Worm (Caenorhabditis elegans) whole organism, L3 larva: ENCODE data around the gene ZK1240.6.

Experiments used
- R02D3.7 ChIP-seq: fragments of 150-350 bp; optimal IDR thresholded peaks from 2 replicates; lab custom pipeline; 2014; ENCODE audit warnings: missing biosample characterization, missing genetic modification characterization
- aly-2 ChIP-seq: fragments of 150-350 bp; optimal IDR thresholded peaks from 2 replicates; lab custom pipeline; 2014; ENCODE audit warnings: missing biosample characterization, missing genetic modification characterization
- ama-1 ChIP-seq: fragments of 150-350 bp; optimal IDR thresholded peaks from 2 replicates; lab custom pipeline; 2018
- ceh-28 ChIP-seq: fragments of 150-350 bp; optimal IDR thresholded peaks from 2 replicates; lab custom pipeline; 2014; ENCODE audit warnings: missing biosample characterization, missing genetic modification reagents, missing genetic modification characterization
- ceh-82 ChIP-seq: fragments of 150-350 bp; optimal IDR thresholded peaks from 2 replicates; lab custom pipeline; 2014; ENCODE audit warnings: missing biosample characterization, missing genetic modification characterization
- daf-12 ChIP-seq: fragments of 150-350 bp; optimal IDR thresholded peaks from 2 replicates; lab custom pipeline; 2014; ENCODE audit warnings: missing biosample characterization, missing genetic modification reagents, missing genetic modification characterization
- egl-5 ChIP-seq: fragments of 150-350 bp; optimal IDR thresholded peaks from 2 replicates; lab custom pipeline; 2017; ENCODE audit warnings: missing biosample characterization, missing genetic modification reagents, missing genetic modification characterization, inconsistent platforms
- elt-1 ChIP-seq: fragments of 150-350 bp; optimal IDR thresholded peaks from 2 replicates; lab custom pipeline; 2014; ENCODE audit warnings: missing biosample characterization, missing genetic modification characterization
- elt-2 ChIP-seq: sonication (generic microtip); optimal IDR thresholded peaks from 2 replicates; lab custom pipeline; 2016; ENCODE audit warnings: missing genetic modification reagents, mild to moderate bottlenecking, missing genetic modification characterization, missing compliant biosample characterization
- elt-3 ChIP-seq, 3 experiments: fragments of 150-350 bp in 1 of 3; sonication (generic microtip) in 2 of 3; optimal IDR thresholded peaks; 2 replicates in 2 of 3; 4 replicates in 1 of 3; lab custom pipeline; 2014 to 2017; ENCODE audit warnings: missing biosample characterization in 3 of 3, missing genetic modification characterization in 3 of 3
- eor-1 ChIP-seq, 2 experiments: fragments of 150-350 bp; optimal IDR thresholded peaks; 2 replicates each; lab custom pipeline; 2014 to 2018; ENCODE audit warnings: missing biosample characterization in 2 of 2, missing genetic modification characterization in 2 of 2
- fkh-2 ChIP-seq: fragments of 150-350 bp; optimal IDR thresholded peaks from 2 replicates; lab custom pipeline; 2014; ENCODE audit warnings: missing biosample characterization, missing genetic modification reagents, missing genetic modification characterization
- fos-1 ChIP-seq: fragments of 150-350 bp; optimal IDR thresholded peaks from 2 replicates; lab custom pipeline; 2014; ENCODE audit warnings: missing biosample characterization, missing genetic modification characterization
- hmg-11 ChIP-seq: sonication (generic microtip); optimal IDR thresholded peaks from 2 replicates; lab custom pipeline; 2016; ENCODE audit warnings: missing genetic modification characterization, missing compliant biosample characterization
- lin-15B ChIP-seq: fragments of 150-350 bp; optimal IDR thresholded peaks from 2 replicates; lab custom pipeline; 2014; ENCODE audit warnings: missing biosample characterization, missing genetic modification characterization
- lsy-12 ChIP-seq: sonication (generic microtip); optimal IDR thresholded peaks from 2 replicates; lab custom pipeline; 2016; ENCODE audit warnings: mild to moderate bottlenecking, missing genetic modification characterization, missing compliant biosample characterization
- mml-1 ChIP-seq: fragments of 150-350 bp; sonication (generic microtip); optimal IDR thresholded peaks from 3 replicates; lab custom pipeline; 2014; ENCODE audit warnings: missing biosample characterization, missing genetic modification characterization
- nfya-1 ChIP-seq: sonication (generic microtip); optimal IDR thresholded peaks from 2 replicates; lab custom pipeline; 2017; ENCODE audit warnings: missing genetic modification characterization, mild to moderate bottlenecking, missing compliant biosample characterization, antibody characterized with exemption, moderate library complexity; ENCODE audit not compliant: insufficient read depth
- nhr-11 ChIP-seq: fragments of 150-350 bp; optimal IDR thresholded peaks from 2 replicates; lab custom pipeline; 2014; ENCODE audit warnings: missing biosample characterization, missing genetic modification characterization
- nhr-12 ChIP-seq: fragments of 150-350 bp; optimal IDR thresholded peaks from 2 replicates; lab custom pipeline; 2014; ENCODE audit warnings: missing biosample characterization, missing genetic modification characterization
- nhr-237 ChIP-seq: fragments of 150-350 bp; optimal IDR thresholded peaks from 2 replicates; lab custom pipeline; 2014; ENCODE audit warnings: missing biosample characterization, missing genetic modification characterization
- nhr-28 ChIP-seq: fragments of 150-350 bp; optimal IDR thresholded peaks from 2 replicates; lab custom pipeline; 2014; ENCODE audit warnings: missing biosample characterization, missing genetic modification characterization
- nhr-43 ChIP-seq: sonication (generic microtip); optimal IDR thresholded peaks from 2 replicates; lab custom pipeline; 2016; ENCODE audit warnings: mild to moderate bottlenecking, missing genetic modification characterization, missing compliant biosample characterization; ENCODE audit not compliant: poor library complexity, severe bottlenecking
- nhr-67 ChIP-seq: fragments of 150-350 bp; optimal IDR thresholded peaks from 2 replicates; lab custom pipeline; 2014; ENCODE audit warnings: missing biosample characterization, missing genetic modification characterization
- nhr-76 ChIP-seq: fragments of 150-350 bp; sonication (generic microtip); optimal IDR thresholded peaks from 5 replicates; lab custom pipeline; 2014; ENCODE audit warnings: missing biosample characterization, missing genetic modification characterization
- nhr-77 ChIP-seq: fragments of 150-350 bp; optimal IDR thresholded peaks from 2 replicates; lab custom pipeline; 2014; ENCODE audit warnings: missing biosample characterization, missing genetic modification characterization
- pha-4 ChIP-seq: fragments of 150-350 bp; optimal IDR thresholded peaks from 2 replicates; lab custom pipeline; 2014; ENCODE audit warnings: missing biosample characterization, missing genetic modification reagents, missing genetic modification characterization
- pqm-1 ChIP-seq: fragments of 150-350 bp; optimal IDR thresholded peaks from 2 replicates; lab custom pipeline; 2017; ENCODE audit warnings: missing biosample characterization, missing genetic modification characterization, inconsistent platforms
- sea-2 ChIP-seq: fragments of 150-350 bp; sonication (generic microtip); optimal IDR thresholded peaks from 4 replicates; lab custom pipeline; 2014; ENCODE audit warnings: missing biosample characterization, missing genetic modification reagents, missing genetic modification characterization
- skn-1 ChIP-seq: fragments of 150-350 bp; optimal IDR thresholded peaks from 2 replicates; lab custom pipeline; 2014; ENCODE audit warnings: missing biosample characterization, missing genetic modification characterization
- snpc-4 ChIP-seq: fragments of 150-350 bp; optimal IDR thresholded peaks from 2 replicates; lab custom pipeline; 2014; ENCODE audit warnings: missing biosample characterization, missing genetic modification characterization
- tbx-2 ChIP-seq: sonication (generic microtip); optimal IDR thresholded peaks from 2 replicates; lab custom pipeline; 2016; ENCODE audit warnings: mild to moderate bottlenecking, missing genetic modification characterization, missing compliant biosample characterization
- unc-62 ChIP-seq: fragments of 150-350 bp; sonication (generic microtip); optimal IDR thresholded peaks from 4 replicates; lab custom pipeline; 2014; ENCODE audit warnings: missing biosample characterization, missing genetic modification reagents, missing genetic modification characterization
- zag-1 ChIP-seq: fragments of 150-350 bp; optimal IDR thresholded peaks from 2 replicates; lab custom pipeline; 2014; ENCODE audit warnings: missing biosample characterization, missing genetic modification characterization
- ztf-11 ChIP-seq: fragments of 150-350 bp; optimal IDR thresholded peaks from 2 replicates; lab custom pipeline; 2014; ENCODE audit warnings: missing biosample characterization, missing genetic modification characterization
- ztf-4 ChIP-seq: fragments of 150-350 bp; optimal IDR thresholded peaks from 2 replicates; lab custom pipeline; 2014; ENCODE audit warnings: missing biosample characterization, missing genetic modification characterization

Gene ZK1240.6

ce11 chrII:2366623-2367365 lies 44.1 kb upstream of the ZK1240.6 start, which contains the start of the genes F43C11.12 and F16G10.5:
Gene F43C11.12, minus strand, starts transcription at chrII:2366723.
Gene F16G10.5, plus strand, starts transcription at chrII:2367315.
- TF ChIP-seq tbx-2 (tag; lab: Kevin White, UChicago) (no peak), egl-5 (no peak), fkh-2 (tag; lab: Kevin White, UChicago) (no peak), pha-4 (no peak), ceh-82 (tag; lab: Kevin White, UChicago) (no peak), nhr-77 (no peak), skn-1 (tag; lab: Kevin White, UChicago) (no peak), fos-1 (tag; lab: Kevin White, UChicago) (no peak), nhr-43 (no peak), eor-1 (tag; optimal IDR thresholded peaks at IDR 0.05; lab: Kevin White, UChicago) (no peak), nhr-12 (tag; lab: Kevin White, UChicago) (no peak), mml-1 (tag; lab: Kevin White, UChicago) (no peak), lsy-12 (tag; lab: Kevin White, UChicago) (no peak), nhr-11 (no peak), unc-62 (GFP tag; lab: Kevin White, UChicago) (no peak), ztf-4 (tag; lab: Kevin White, UChicago) (no peak), nfya-1 (tag; lab: Kevin White, UChicago) (no peak), R02D3.7 (tag; lab: Kevin White, UChicago) (no peak)

- TF ChIP-seq elt-2 (tag; lab: Kevin White, UChicago) (no peak), ceh-28 (no peak), aly-2 (tag; lab: Kevin White, UChicago) (no peak), pqm-1 (tag; lab: Kevin White, UChicago) (no peak), nhr-28 (tag; lab: Kevin White, UChicago) (no peak), lin-15B (tag; lab: Kevin White, UChicago) (no peak), R02D3.7 (tag; lab: Kevin White, UChicago) (no peak), fkh-2 (tag; lab: Kevin White, UChicago) (no peak)
Measured at ce11 chrII:2363673-2364072, 41.0 kb upstream of the ZK1240.6 start, which contains the start of gene F43C11.11. Gene F43C11.11, minus strand, starts transcription at chrII:2363773.

- TF ChIP-seq mml-1 (tag; lab: Kevin White, UChicago) (no peak), zag-1 (tag; lab: Kevin White, UChicago) (no peak), nhr-43 (no peak), skn-1 (tag; lab: Kevin White, UChicago) (no peak), ceh-28 (no peak), nhr-237 (no peak), hmg-11 (tag; lab: Kevin White, UChicago) (no peak), nhr-77 (no peak), sea-2 (GFP tag; lab: Kevin White, UChicago) (no peak), snpc-4 (tag; lab: Kevin White, UChicago) (no peak), nhr-67 (tag; lab: Kevin White, UChicago) (no peak), elt-1 (tag; lab: Kevin White, UChicago) (no peak), ztf-4 (tag; lab: Kevin White, UChicago) (no peak), daf-12 (tag; lab: Kevin White, UChicago) (no peak), nhr-76 (tag; lab: Kevin White, UChicago) (no peak), elt-3 (tag; optimal IDR thresholded peaks at IDR 0.05; lab: Kevin White, UChicago) (no peak), R02D3.7 (tag; lab: Kevin White, UChicago) (no peak), nhr-11 (no peak), tbx-2 (tag; lab: Kevin White, UChicago) (no peak)
Measured at ce11 chrII:2359965-2360364, 37.3 kb upstream of the ZK1240.6 start, which contains the start of gene F43C11.16. Gene F43C11.16, minus strand, starts transcription at chrII:2360065.

ce11 chrII:2356795-2357194 lies 34.1 kb upstream of the ZK1240.6 start, which contains the start of gene F43C11.1:
Gene F43C11.1, plus strand, starts transcription at chrII:2357095.
- TF ChIP-seq ama-1 (lab: Kevin White, UChicago): no peak
- no peak for TF ChIP-seq ztf-4 (tag; lab: Kevin White, UChicago)
- TF ChIP-seq nhr-76 (tag; lab: Kevin White, UChicago): no peak
- no peak for TF ChIP-seq ztf-11 (tag; lab: Kevin White, UChicago)
- no peak for TF ChIP-seq elt-1 (tag; lab: Kevin White, UChicago)
- TF ChIP-seq, all 47 proteins: peak for 0
